Fruit fly (Drosophila melanogaster) whole organism, embryonic: ENCODE measurements around the gene Dmtn.

Experiments used
- Ada2b ChIP-seq: fragments of 200-800 bp; sonication (Bioruptor generic); IDR thresholded peaks from 2 replicates; pipeline ENCODE4 v1.3.6; 2022; ENCODE audit warnings: missing biosample characterization, missing genetic modification characterization
- Antp ChIP-seq: fragments of 200-800 bp; sonication (Bioruptor generic); optimal IDR thresholded peaks from 3 replicates; lab custom pipeline; 2016; ENCODE audit warnings: missing biosample characterization, missing genetic modification characterization
- CG11504 ChIP-seq: fragments of 200-800 bp; sonication (Bioruptor generic); optimal IDR thresholded peaks from 3 replicates; lab custom pipeline; 2019; ENCODE audit warnings: missing biosample characterization, mild to moderate bottlenecking, missing genetic modification characterization, moderate library complexity
- CG11560 ChIP-seq: fragments of 200-800 bp; sonication (Bioruptor generic); IDR thresholded peaks from 3 replicates; pipeline ENCODE4 v1.3.6; 2022; ENCODE audit warnings: missing biosample characterization, missing genetic modification characterization
- CG11696 ChIP-seq: fragments of 200-800 bp; sonication (Bioruptor generic); IDR thresholded peaks from 2 replicates; pipeline ENCODE4 v1.3.6; 2022; ENCODE audit warnings: missing biosample characterization, missing genetic modification characterization
- CG11723 ChIP-seq: fragments of 200-800 bp; sonication (Bioruptor generic); optimal IDR thresholded peaks from 2 replicates; lab custom pipeline; 2017; ENCODE audit warnings: missing biosample characterization, mild to moderate bottlenecking, missing genetic modification characterization
- CG13424 ChIP-seq: fragments of 200-800 bp; sonication (Bioruptor generic); optimal IDR thresholded peaks from 2 replicates; lab custom pipeline; 2019; ENCODE audit warnings: missing biosample characterization, mild to moderate bottlenecking, missing genetic modification characterization, moderate library complexity
- CG14860 ChIP-seq: fragments of 200-800 bp; sonication (Bioruptor generic); IDR thresholded peaks from 3 replicates; pipeline ENCODE4 v1.3.6; 2022; ENCODE audit warnings: missing biosample characterization, missing genetic modification characterization; ENCODE audit not compliant: partially characterized antibody
- CG15073 ChIP-seq: fragments of 200-800 bp; sonication (Bioruptor generic); optimal IDR thresholded peaks from 2 replicates; lab custom pipeline; 2016; ENCODE audit warnings: missing biosample characterization, missing genetic modification characterization
- CG16815 ChIP-seq: fragments of 200-800 bp; sonication (Bioruptor generic); optimal IDR thresholded peaks from 3 replicates; lab custom pipeline; 2017; ENCODE audit warnings: missing biosample characterization, mild to moderate bottlenecking, missing genetic modification characterization
- CG17829 ChIP-seq: fragments of 200-800 bp; optimal IDR thresholded peaks from 2 replicates; lab custom pipeline; 2019; ENCODE audit warnings: missing biosample characterization, mild to moderate bottlenecking, missing genetic modification characterization, moderate library complexity
- CG1792 ChIP-seq: fragments of 200-800 bp; sonication (Bioruptor generic); optimal IDR thresholded peaks from 2 replicates; lab custom pipeline; 2016; ENCODE audit warnings: missing biosample characterization, missing genetic modification characterization
- CG18599 ChIP-seq: fragments of 200-800 bp; sonication (Bioruptor generic); optimal IDR thresholded peaks from 3 replicates; lab custom pipeline; 2017; ENCODE audit warnings: missing biosample characterization, missing genetic modification characterization, mild to moderate bottlenecking, moderate library complexity, missing genetic modification reagents
- CG2199 ChIP-seq: fragments of 200-800 bp; sonication (Bioruptor generic); IDR thresholded peaks from 3 replicates; pipeline ENCODE4 v1.3.6; 2022; ENCODE audit warnings: missing biosample characterization, missing genetic modification characterization
- CG2202 ChIP-seq: fragments of 200-800 bp; sonication (Bioruptor generic); optimal IDR thresholded peaks from 2 replicates; lab custom pipeline; 2018; ENCODE audit warnings: missing biosample characterization, mild to moderate bottlenecking, missing genetic modification characterization
- CG4707 ChIP-seq: fragments of 200-800 bp; sonication (Bioruptor generic); optimal IDR thresholded peaks from 2 replicates; lab custom pipeline; 2018; ENCODE audit warnings: missing biosample characterization, mild to moderate bottlenecking, missing genetic modification characterization, moderate library complexity
- CG6854 ChIP-seq: fragments of 200-800 bp; sonication (Bioruptor generic); optimal IDR thresholded peaks from 3 replicates; lab custom pipeline; 2017; ENCODE audit warnings: missing biosample characterization, mild to moderate bottlenecking, missing genetic modification characterization
- CG7357 ChIP-seq: fragments of 200-800 bp; sonication (Bioruptor generic); IDR thresholded peaks from 3 replicates; pipeline ENCODE4 v1.3.6; 2022; ENCODE audit warnings: missing biosample characterization, missing genetic modification characterization
- CG9609 ChIP-seq: fragments of 200-800 bp; sonication (Bioruptor generic); optimal IDR thresholded peaks from 3 replicates; lab custom pipeline; 2016; ENCODE audit warnings: missing biosample characterization, missing genetic modification characterization
- Dip3 ChIP-seq: fragments of 200-800 bp; sonication (Bioruptor generic); optimal IDR thresholded peaks from 3 replicates; lab custom pipeline; 2016; ENCODE audit warnings: missing biosample characterization, missing genetic modification characterization
- Drgx ChIP-seq: fragments of 200-800 bp; sonication (Bioruptor generic); IDR thresholded peaks from 2 replicates; pipeline ENCODE4 v1.3.6; 2022; ENCODE audit warnings: missing biosample characterization, missing genetic modification characterization
- HmgZ ChIP-seq: fragments of 200-800 bp; sonication (Bioruptor generic); optimal IDR thresholded peaks from 2 replicates; lab custom pipeline; 2018; ENCODE audit warnings: missing biosample characterization, mild to moderate bottlenecking, missing genetic modification characterization
- Hr39 ChIP-seq: fragments of >200 bp; optimal IDR thresholded peaks from 2 replicates; lab custom pipeline; 2017
- NK7.1 ChIP-seq: fragments of 200-800 bp; sonication (Bioruptor generic); optimal IDR thresholded peaks from 3 replicates; lab custom pipeline; 2016; ENCODE audit warnings: missing biosample characterization, missing genetic modification characterization
- Ptx1 ChIP-seq: fragments of 200-800 bp; sonication (Bioruptor generic); IDR thresholded peaks from 2 replicates; pipeline ENCODE4 v1.3.6; 2022; ENCODE audit warnings: missing biosample characterization, missing genetic modification characterization
- Sox100B ChIP-seq: fragments of 200-800 bp; sonication (Bioruptor generic); optimal IDR thresholded peaks from 3 replicates; lab custom pipeline; 2018; ENCODE audit warnings: missing biosample characterization, mild to moderate bottlenecking, missing genetic modification characterization
- Sry-δ ChIP-seq: fragments of 200-800 bp; sonication (Bioruptor generic); optimal IDR thresholded peaks from 2 replicates; lab custom pipeline; 2016; ENCODE audit warnings: missing biosample characterization, missing genetic modification characterization
- ash1 ChIP-seq: fragments of 200-800 bp; sonication (Bioruptor generic); optimal IDR thresholded peaks from 2 replicates; lab custom pipeline; 2018; ENCODE audit warnings: missing biosample characterization, mild to moderate bottlenecking, missing genetic modification characterization
- br ChIP-seq: fragments of >200 bp; optimal IDR thresholded peaks from 2 replicates; lab custom pipeline; 2017
- corto ChIP-seq: fragments of 200-800 bp; sonication (Bioruptor generic); optimal IDR thresholded peaks from 2 replicates; lab custom pipeline; 2016; ENCODE audit warnings: missing biosample characterization, mild to moderate bottlenecking, missing genetic modification characterization, moderate library complexity
- danr ChIP-seq: fragments of 200-800 bp; sonication (Bioruptor generic); IDR thresholded peaks from 2 replicates; pipeline ENCODE4 v1.3.6; 2022; ENCODE audit warnings: missing biosample characterization, missing genetic modification characterization
- emc ChIP-seq: fragments of 200-800 bp; sonication (Bioruptor generic); optimal IDR thresholded peaks from 2 replicates; lab custom pipeline; 2016; ENCODE audit warnings: missing biosample characterization, missing genetic modification characterization
- ewg ChIP-seq: fragments of 200-800 bp; sonication (Bioruptor generic); optimal IDR thresholded peaks from 3 replicates; lab custom pipeline; 2017; ENCODE audit warnings: mild to moderate bottlenecking, missing biosample characterization, missing genetic modification reagents, missing genetic modification characterization
- exex ChIP-seq: fragments of 200-800 bp; sonication (Bioruptor generic); optimal IDR thresholded peaks from 4 replicates; lab custom pipeline; 2018; ENCODE audit warnings: missing biosample characterization, mild to moderate bottlenecking, missing genetic modification characterization, moderate library complexity
- fd102C ChIP-seq: fragments of 200-800 bp; sonication (Bioruptor generic); optimal IDR thresholded peaks from 2 replicates; lab custom pipeline; 2018; ENCODE audit warnings: missing biosample characterization, mild to moderate bottlenecking, missing genetic modification characterization, moderate library complexity
- grn ChIP-seq: fragments of 200-800 bp; sonication (Bioruptor generic); optimal IDR thresholded peaks from 3 replicates; lab custom pipeline; 2017; ENCODE audit warnings: missing biosample characterization, missing genetic modification characterization
- gsb ChIP-seq: fragments of 200-800 bp; sonication (Bioruptor generic); IDR thresholded peaks from 2 replicates; pipeline ENCODE4 v1.3.6; 2022; ENCODE audit warnings: missing biosample characterization, missing genetic modification characterization
- hkb ChIP-seq, 2 experiments: fragments of 200-800 bp in 1 of 2; fragments of >200 bp in 1 of 2; sonication (Bioruptor generic) in 1 of 2; IDR thresholded peaks in 1 of 2; optimal IDR thresholded peaks in 1 of 2; 2 replicates each; pipeline versions ENCODE4 v1.3.6 to Lab custom; 2017 to 2022; ENCODE audit warnings: missing biosample characterization in 1 of 2, missing genetic modification characterization in 1 of 2
- inv ChIP-seq: fragments of 200-800 bp; sonication (Bioruptor generic); IDR thresholded peaks from 2 replicates; pipeline ENCODE4 v1.3.6; 2022; ENCODE audit warnings: missing biosample characterization, missing genetic modification characterization; ENCODE audit not compliant: partially characterized antibody
- lbe ChIP-seq: fragments of 200-800 bp; sonication (Bioruptor generic); optimal IDR thresholded peaks from 2 replicates; lab custom pipeline; 2016; ENCODE audit warnings: missing biosample characterization, mild to moderate bottlenecking, missing genetic modification characterization
- lov ChIP-seq, 2 experiments: fragments of 200-800 bp in 1 of 2; fragments of >200 bp in 1 of 2; sonication (Bioruptor generic) in 1 of 2; IDR thresholded peaks in 1 of 2; optimal IDR thresholded peaks in 1 of 2; 2 replicates in 1 of 2; 3 replicates in 1 of 2; pipeline versions ENCODE4 v1.3.6 to Lab custom; 2017 to 2022; ENCODE audit warnings: missing biosample characterization in 1 of 2, missing genetic modification characterization in 1 of 2
- mld ChIP-seq: fragments of 200-800 bp; sonication (Bioruptor generic); IDR thresholded peaks from 3 replicates; pipeline ENCODE4 v1.3.6; 2022; ENCODE audit warnings: missing biosample characterization, missing genetic modification characterization; ENCODE audit not compliant: partially characterized antibody
- pita ChIP-seq: fragments of 200-800 bp; sonication (Bioruptor generic); optimal IDR thresholded peaks from 2 replicates; lab custom pipeline; 2017; ENCODE audit warnings: missing biosample characterization, mild to moderate bottlenecking, missing genetic modification characterization
- psq ChIP-seq: fragments of 200-800 bp; sonication (Bioruptor generic); optimal IDR thresholded peaks from 2 replicates; lab custom pipeline; 2017; ENCODE audit warnings: missing biosample characterization, missing genetic modification characterization
- sna ChIP-seq: fragments of 200-800 bp; sonication (Bioruptor generic); IDR thresholded peaks from 2 replicates; pipeline ENCODE4 v1.3.6; 2022; ENCODE audit warnings: missing biosample characterization, missing genetic modification characterization; ENCODE audit not compliant: partially characterized antibody
- sob ChIP-seq: fragments of 200-800 bp; sonication (Bioruptor generic); IDR thresholded peaks from 2 replicates; pipeline ENCODE4 v1.3.6; 2022; ENCODE audit warnings: missing biosample characterization, missing genetic modification characterization
- sr ChIP-seq: fragments of 200-800 bp; sonication (Bioruptor generic); IDR thresholded peaks from 3 replicates; pipeline ENCODE4 v1.3.6; 2022; ENCODE audit warnings: missing biosample characterization, missing genetic modification characterization
- unc-4 ChIP-seq: fragments of 200-800 bp; sonication (Bioruptor generic); IDR thresholded peaks from 2 replicates; pipeline ENCODE4 v1.3.6; 2022; ENCODE audit warnings: missing biosample characterization, missing genetic modification characterization; ENCODE audit not compliant: partially characterized antibody
- wek ChIP-seq: fragments of 200-800 bp; sonication (Bioruptor generic); optimal IDR thresholded peaks from 3 replicates; lab custom pipeline; 2018; ENCODE audit warnings: missing biosample characterization, mild to moderate bottlenecking, missing genetic modification characterization, moderate library complexity

The Dmtn gene

DNA sequence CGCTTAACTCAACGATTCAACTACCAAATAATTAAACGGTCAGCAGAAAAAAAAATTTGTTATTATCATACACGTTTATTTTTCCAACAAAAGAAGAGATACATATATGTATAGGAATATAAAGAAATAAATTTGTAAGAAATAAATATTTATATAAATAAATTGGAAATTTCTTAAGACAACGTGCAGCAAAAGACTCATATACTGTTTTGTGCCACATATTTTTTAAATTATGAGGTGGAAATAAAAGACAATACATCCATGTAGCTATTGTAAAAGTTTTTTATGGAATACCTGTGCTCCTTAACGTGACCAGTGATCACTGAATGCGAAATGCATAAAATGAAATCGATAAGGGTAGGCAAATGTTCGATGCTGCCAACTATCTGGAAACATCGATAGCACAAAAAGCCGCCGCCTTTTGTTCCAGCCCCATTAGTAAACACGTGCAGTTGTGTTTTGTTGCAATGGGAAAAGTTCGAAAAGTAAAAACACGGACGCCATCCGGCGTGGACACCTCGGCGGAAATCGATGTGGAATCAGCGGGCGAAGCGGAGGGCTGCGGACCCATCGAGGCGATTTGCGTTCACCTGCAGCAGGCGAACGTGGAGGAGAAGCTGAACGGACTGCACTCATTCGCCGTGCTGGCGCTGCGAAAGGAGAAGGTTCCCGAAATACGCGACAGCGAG lies 37.0 kb downstream of the Dmtn start, which contains the start of gene CG10286 (continued):
- TF ChIP-seq NK7.1 (GFP tag; lab: Kevin White, UChicago) (no peak), CG9609 (GFP tag; lab: Kevin White, UChicago) (no peak), Ptx1 (GFP tag; lab: Robert Waterston, UW) (0 out of 2 replicates have a peak, but pooled peaks have one; percentile 5), pita (GFP tag; lab: Kevin White, UChicago) (no peak), ewg (GFP tag; lab: Kevin White, UChicago) (no peak), Hr39 (lab: Kevin White, UChicago) (no peak), CG16815 (no peak), fd102C (GFP tag; lab: Kevin White, UChicago) (no peak), CG11560 (no peak), CG2202 (tag; lab: Kevin White, UChicago) (no peak), Dip3 (GFP tag; lab: Kevin White, UChicago) (no peak), exex (tag; lab: Kevin White, UChicago) (peak; percentile 15), lov (optimal IDR thresholded peaks at IDR 0.05; lab: Kevin White, UChicago) (no peak), lov (GFP tag; IDR thresholded peaks at IDR 0.05; lab: Robert Waterston, UW) (0 out of 3 replicates have a peak, but pooled peaks have one; percentile 36), ash1 (GFP tag; lab: Kevin White, UChicago) (no peak), CG13424 (tag; lab: Kevin White, UChicago) (peak; percentile 7), CG11696 (no peak), psq (no peak), CG7357 (GFP tag; lab: Robert Waterston, UW) (0 out of 3 replicates have a peak, but pooled peaks have one; percentile 6), wek (GFP tag; lab: Kevin White, UChicago) (peak; percentile 77), Antp (GFP tag; lab: Kevin White, UChicago) (peak; percentile 2), unc-4 (peak; percentile 68), br (lab: Kevin White, UChicago) (no peak), CG17829 (tag; lab: Kevin White, UChicago) (peak; percentile 69), CG1792 (GFP tag; lab: Kevin White, UChicago) (no peak), gsb (GFP tag; lab: Robert Waterston, UW) (no peak), Sry-δ (GFP tag; lab: Kevin White, UChicago) (peak; percentile 83), sr (no peak), mld (0 out of 3 replicates have a peak, but pooled peaks have one; percentile 18), Drgx (GFP tag; lab: Robert Waterston, UW) (no peak), HmgZ (peak; percentile 51), Ada2b (GFP tag; lab: Robert Waterston, UW) (no peak; the same call in 1 of the 2 replicates), sob (GFP tag; lab: Robert Waterston, UW) (peak; percentile 67), CG6854 (GFP tag; lab: Kevin White, UChicago) (no peak), emc (GFP tag; lab: Kevin White, UChicago) (no peak), CG4707 (GFP tag; lab: Kevin White, UChicago) (no peak), sna (GFP tag; lab: Robert Waterston, UW) (no peak; the same call in none of the 2 replicates), grn (GFP tag; lab: Kevin White, UChicago) (no peak), corto (no peak), danr (GFP tag; lab: Robert Waterston, UW) (no peak), CG2199 (GFP tag; lab: Robert Waterston, UW) (no peak; the same call in 2 of the 3 replicates), CG14860 (GFP tag; lab: Robert Waterston, UW) (0 out of 3 replicates have a peak, but pooled peaks have one; percentile 54), Sox100B (GFP tag; lab: Kevin White, UChicago) (no peak), inv (GFP tag; lab: Robert Waterston, UW) (peak; percentile 70), CG15073 (GFP tag; lab: Kevin White, UChicago) (no peak), lbe (GFP tag; lab: Kevin White, UChicago) (no peak), CG11723 (no peak), CG11504 (tag; lab: Kevin White, UChicago) (no peak), hkb (optimal IDR thresholded peaks at IDR 0.05; lab: Kevin White, UChicago) (no peak), hkb (GFP tag; IDR thresholded peaks at IDR 0.05; lab: Robert Waterston, UW) (peak; percentile 17), CG18599 (GFP tag; lab: Kevin White, UChicago) (peak; percentile 36)
